Worm (Caenorhabditis elegans) whole organism, dauer: ENCODE measurements around the gene F10A3.11.

ENCODE experiments used
- unc-62 ChIP-seq: sonication (generic microtip); optimal IDR thresholded peaks from 2 replicates; lab custom pipeline; 2017; ENCODE audit warnings: missing biosample characterization, missing genetic modification reagents, missing genetic modification characterization

Gene F10A3.11

ce11 chrV:16182110-16182509 is 19.6 kb downstream of the F10A3.11 start, which contains the start of gene srz-13:
Gene srz-13 (plus strand): TSS chrV:16182410.
- TF ChIP-seq unc-62 (GFP tag; lab: Kevin White, UChicago): no peak

ce11 chrV:16182918-16183317 is 20.4 kb downstream of the F10A3.11 start, which contains the start of gene srh-277:
Gene srh-277 (plus strand): TSS chrV:16183218.
- no peak for TF ChIP-seq unc-62 (GFP tag; lab: Kevin White, UChicago)

- no peak for TF ChIP-seq unc-62 (GFP tag; lab: Kevin White, UChicago)
Measured at ce11 chrV:16183357-16183756, 20.9 kb downstream of the F10A3.11 start, which contains the start of gene srz-14. Gene srz-14 (plus strand): TSS chrV:16183657.

ce11 chrV:16190485-16190884 is 28.0 kb downstream of the F10A3.11 start, which contains the start of gene srh-281:
Gene srh-281 (plus strand): TSS chrV:16190785.
- no peak for TF ChIP-seq unc-62 (GFP tag; lab: Kevin White, UChicago)

ce11 chrV:16192114-16192513 is 29.6 kb downstream of the F10A3.11 start, which contains the start of gene srh-279:
Gene srh-279 (plus strand): TSS chrV:16192414.
- no peak for TF ChIP-seq unc-62 (GFP tag; lab: Kevin White, UChicago)

- TF ChIP-seq unc-62 (GFP tag; lab: Kevin White, UChicago): no peak
Measured at ce11 chrV:16194639-16195038, 32.2 kb downstream of the F10A3.11 start, which contains the start of gene rabr-4. Gene rabr-4 (plus strand): TSS chrV:16194939.

- TF ChIP-seq unc-62 (GFP tag; lab: Kevin White, UChicago): no peak
Measured at ce11 chrV:16195379-16195778, 32.9 kb downstream of the F10A3.11 start, which contains the start of gene rabr-3. Gene rabr-3 (plus strand): TSS chrV:16195679.

ce11 chrV:16198016-16198415 is 35.5 kb downstream of the F10A3.11 start, which contains the start of gene F11A5.5:
Gene F11A5.5 (plus strand): TSS chrV:16198316.
- no peak for TF ChIP-seq unc-62 (GFP tag; lab: Kevin White, UChicago)

- no peak for TF ChIP-seq unc-62 (GFP tag; lab: Kevin White, UChicago)
Measured at ce11 chrV:16201730-16202129, 39.2 kb downstream of the F10A3.11 start, which contains the start of gene F11A5.17. Gene F11A5.17 (plus strand): TSS chrV:16202030.

ce11 chrV:16202618-16203017 is 40.1 kb downstream of the F10A3.11 start, which contains the start of gene F11A5.18:
Gene F11A5.18 (plus strand): TSS chrV:16202918.
- TF ChIP-seq unc-62 (GFP tag; lab: Kevin White, UChicago): no peak

ce11 chrV:16204888-16205287 is 42.4 kb downstream of the F10A3.11 start, which contains the start of gene irld-26:
Gene irld-26 (plus strand): TSS chrV:16205188.
- TF ChIP-seq unc-62 (GFP tag; lab: Kevin White, UChicago): no peak

- TF ChIP-seq unc-62 (GFP tag; lab: Kevin White, UChicago): no peak
Measured at ce11 chrV:16209837-16210236, 47.4 kb downstream of the F10A3.11 start, which contains the start of gene oac-15. Gene oac-15 (minus strand): TSS chrV:16209937.

ce11 chrV:16210257-16211002 is 47.9 kb downstream of the F10A3.11 start, which contains the start of gene F11A5.16:
Gene F11A5.16 (plus strand): TSS chrV:16210952.
- TF ChIP-seq unc-62 (GFP tag; lab: Kevin White, UChicago): no peak

ce11 chrV:16211713-16212112 is 49.2 kb downstream of the F10A3.11 start:
- TF ChIP-seq unc-62 (GFP tag; lab: Kevin White, UChicago): no peak

- TF ChIP-seq unc-62 (GFP tag; lab: Kevin White, UChicago): no peak
Measured at ce11 chrV:16213323-16213722, 50.8 kb downstream of the F10A3.11 start.
